Worm (Caenorhabditis elegans) whole organism, dauer: ENCODE measurements around the gene W02D7.11.
"Not testable (repeated sequence)": the region's sequence is repeated elsewhere in the genome, so short reads cannot be mapped to it uniquely, and the experiment has no call there.

Experiments
- unc-62 ChIP-seq: sonication (generic microtip); optimal IDR thresholded peaks from 2 replicates; lab custom pipeline; 2017; ENCODE audit warnings: missing biosample characterization, missing genetic modification reagents, missing genetic modification characterization

W02D7.11 gene

ce11 chrV:8304461-8305195, at the start of gene W02D7.11:
W02D7.11 (minus strand) TSS chrV:8304511.
- TF ChIP-seq unc-62 (GFP tag; lab: Kevin White, UChicago) = no peak

ce11 chrV:8351371-8351770, 47.1 kb upstream of the W02D7.11 start, which contains the start of gene srsx-22:
srsx-22 (plus strand) TSS chrV:8351671.
- no peak for TF ChIP-seq unc-62 (GFP tag; lab: Kevin White, UChicago)

- no peak for TF ChIP-seq unc-62 (GFP tag; lab: Kevin White, UChicago)
Measured at ce11 chrV:8349950-8350349, 45.6 kb upstream of the W02D7.11 start.

- TF ChIP-seq unc-62 (GFP tag; lab: Kevin White, UChicago) = no peak
Measured at ce11 chrV:8348959-8349389, 44.7 kb upstream of the W02D7.11 start.

- TF ChIP-seq unc-62 (GFP tag; lab: Kevin White, UChicago) = no peak
Measured at ce11 chrV:8345436-8345835, 41.1 kb upstream of the W02D7.11 start, which contains the start of gene C08D8.1. C08D8.1 (plus strand) TSS chrV:8345759.

- no peak for TF ChIP-seq unc-62 (GFP tag; lab: Kevin White, UChicago)
Measured at ce11 chrV:8342416-8342815, 38.1 kb upstream of the W02D7.11 start.

ce11 chrV:8340924-8341323, 36.6 kb upstream of the W02D7.11 start, which contains the start of gene C08D8.7:
C08D8.7 (plus strand) TSS chrV:8341224.
- not testable (repeated sequence) for TF ChIP-seq unc-62 (GFP tag; lab: Kevin White, UChicago)

- no peak for TF ChIP-seq unc-62 (GFP tag; lab: Kevin White, UChicago)
Measured at ce11 chrV:8335620-8336019, 31.3 kb upstream of the W02D7.11 start.

- TF ChIP-seq unc-62 (GFP tag; lab: Kevin White, UChicago) = no peak
Measured at ce11 chrV:8334360-8334759, 30.0 kb upstream of the W02D7.11 start, which contains the start of gene tmd-2. tmd-2 (plus strand) TSS chrV:8334660.

ce11 chrV:8327080-8327479, 22.8 kb upstream of the W02D7.11 start:
- TF ChIP-seq unc-62 (GFP tag; lab: Kevin White, UChicago) = no peak

- TF ChIP-seq unc-62 (GFP tag; lab: Kevin White, UChicago) = no peak
Measured at ce11 chrV:8325906-8326305, 21.6 kb upstream of the W02D7.11 start.

ce11 chrV:8323545-8323944, 19.2 kb upstream of the W02D7.11 start:
- TF ChIP-seq unc-62 (GFP tag; lab: Kevin White, UChicago) = no peak

- TF ChIP-seq unc-62 (GFP tag; lab: Kevin White, UChicago) = no peak
Measured at ce11 chrV:8318135-8318534, 13.8 kb upstream of the W02D7.11 start, which contains the start of gene clec-219. clec-219 (plus strand) TSS chrV:8318435.

ce11 chrV:8311210-8311609, 6.9 kb upstream of the W02D7.11 start, which contains the start of gene W02D7.12:
W02D7.12 (plus strand) TSS chrV:8311510.
- no peak for TF ChIP-seq unc-62 (GFP tag; lab: Kevin White, UChicago)

- no peak for TF ChIP-seq unc-62 (GFP tag; lab: Kevin White, UChicago)
Measured at ce11 chrV:8307681-8308080, 3.4 kb upstream of the W02D7.11 start, which contains the start of gene clec-218. clec-218 (plus strand) TSS chrV:8307942.

- no peak for TF ChIP-seq unc-62 (GFP tag; lab: Kevin White, UChicago)
Measured at ce11 chrV:8307013-8307412, 2.7 kb upstream of the W02D7.11 start.

- TF ChIP-seq unc-62 (GFP tag; lab: Kevin White, UChicago) = no peak
Measured at ce11 chrV:8306366-8306765, 2.1 kb upstream of the W02D7.11 start, which contains the start of gene W02D7.8. W02D7.8 (minus strand) TSS chrV:8306466.
